Fruit fly (Drosophila melanogaster): ENCODE measurements around the gene CG5989.

The CG5989 gene

DNA sequence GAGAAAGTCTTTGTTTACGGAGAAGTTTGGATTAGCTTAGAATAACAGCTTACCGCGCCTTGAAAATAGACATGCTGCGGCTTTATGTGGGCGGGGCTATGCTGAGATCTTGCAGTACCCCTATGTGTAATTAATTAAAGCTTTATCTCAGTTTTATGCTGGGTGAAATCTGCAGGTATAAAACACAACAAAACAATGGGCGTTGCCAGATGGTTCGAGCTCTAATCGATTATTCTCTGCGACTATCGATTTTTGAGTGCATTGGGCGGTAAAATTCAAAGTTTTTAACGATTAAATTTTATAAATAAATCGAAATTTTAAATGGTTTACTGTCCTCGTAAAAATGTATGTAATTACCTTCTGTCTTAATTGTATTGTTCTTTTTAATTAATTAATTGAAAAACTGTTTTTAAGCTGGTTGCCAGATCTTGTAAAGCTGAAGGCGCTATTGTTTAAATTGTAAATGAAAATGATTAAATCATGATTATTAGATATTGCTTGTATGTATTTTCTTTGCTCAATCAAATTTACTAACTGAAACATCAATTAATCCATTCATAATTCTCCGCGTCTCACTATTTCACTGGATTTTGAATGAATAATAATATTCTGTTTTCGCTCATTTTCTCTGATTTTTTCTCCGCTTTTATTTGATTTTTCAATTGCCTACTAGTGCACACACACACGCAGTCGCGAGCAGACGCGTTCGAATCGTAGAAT is 19.9 kb upstream of the CG5989 start, which contains the start of the genes GAPsec and Zasp66:
Gene GAPsec, minus strand, starts transcription at position 200 of the 720 bp plus-strand sequence.
Gene Zasp66, plus strand, starts transcription at position 670 of the 720 bp plus-strand sequence.
- TF ChIP-seq noc (tag; optimal IDR thresholded peaks at IDR 0.05): no peak

DNA sequence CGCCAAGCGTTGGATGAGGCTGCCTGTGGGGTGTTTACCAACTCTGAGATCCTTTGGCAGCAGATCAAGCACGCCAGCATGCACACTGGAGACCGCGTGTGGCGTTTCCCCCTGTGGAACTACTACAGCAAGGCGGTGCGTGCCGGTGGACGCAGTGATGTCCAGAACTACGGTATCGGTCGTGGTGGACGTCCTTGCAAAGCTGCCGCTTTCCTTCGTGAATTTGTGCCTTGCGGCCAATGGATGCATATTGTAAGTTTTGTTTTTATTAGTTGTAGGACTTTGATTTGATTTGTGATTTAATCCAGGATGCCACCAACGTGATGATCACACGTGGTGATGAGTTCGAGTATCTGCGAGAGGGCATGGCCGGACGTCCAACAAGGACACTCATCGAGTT is 17.5 kb upstream of the CG5989 start:
- no peak for TF ChIP-seq noc (tag; optimal IDR thresholded peaks at IDR 0.05)

DNA sequence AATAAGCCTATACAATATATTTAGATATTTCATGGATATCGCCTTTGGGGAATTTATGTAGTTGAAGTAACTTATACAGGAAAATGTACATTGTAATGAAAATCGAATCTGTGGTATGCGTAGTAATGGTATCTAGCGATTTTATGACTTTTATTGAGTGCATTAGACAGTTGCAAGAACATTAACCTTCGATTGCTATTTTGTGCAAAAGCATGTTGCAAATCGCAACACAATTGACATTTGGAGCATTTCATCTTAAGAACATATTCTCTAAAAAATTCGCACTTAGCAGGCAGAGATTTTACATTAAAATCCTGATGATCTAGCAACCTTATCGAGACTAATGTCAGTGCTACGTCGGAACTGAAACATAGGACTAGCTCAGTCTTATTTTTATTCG is 15.6 kb upstream of the CG5989 start, which contains the start of gene S-Lap2:
Gene S-Lap2, plus strand, starts transcription at position 301 of the 400 bp plus-strand sequence.
- no peak for TF ChIP-seq noc (tag; optimal IDR thresholded peaks at IDR 0.05)

DNA sequence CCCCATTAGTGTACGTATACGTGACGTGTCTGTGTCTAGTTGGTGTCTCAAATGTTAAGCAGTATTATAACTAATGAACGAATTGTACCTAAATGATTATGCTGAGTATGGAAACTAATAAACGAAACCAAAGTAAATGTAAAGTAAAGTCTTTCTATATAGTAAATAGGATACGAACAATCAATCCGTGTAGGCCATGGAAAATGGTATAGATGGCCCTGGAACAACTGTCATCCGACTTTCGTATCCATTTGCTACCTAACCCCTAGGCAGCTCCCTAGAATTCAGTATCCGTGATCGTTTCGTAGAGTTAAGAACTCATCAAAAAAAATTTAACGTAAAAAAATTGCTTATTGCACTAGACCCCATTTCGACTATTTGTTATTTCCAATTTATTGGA is 13.0 kb upstream of the CG5989 start, which contains the start of gene S-Lap1:
Gene S-Lap1, plus strand, starts transcription at position 301 of the 400 bp plus-strand sequence.
- TF ChIP-seq noc (tag; optimal IDR thresholded peaks at IDR 0.05): no peak

DNA sequence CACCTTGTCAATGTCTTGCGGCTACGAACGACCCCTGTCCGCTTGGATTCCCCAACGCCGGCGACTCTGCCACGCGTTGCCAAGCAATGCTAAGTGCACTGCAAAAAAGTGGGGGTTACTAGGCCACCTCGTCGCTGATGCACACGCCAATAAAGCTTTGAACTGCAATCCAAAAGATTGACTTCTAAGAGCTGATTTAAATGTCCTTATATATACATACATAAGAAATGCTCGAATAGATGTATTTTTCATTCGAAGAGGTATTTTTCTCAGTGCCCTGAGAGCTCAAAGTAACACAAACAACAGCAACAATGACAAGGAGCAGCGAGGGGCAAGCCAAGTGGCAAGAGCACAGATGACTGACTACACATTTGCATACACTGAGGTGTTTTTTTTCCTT is 3.5 kb upstream of the CG5989 start:
- TF ChIP-seq noc (tag; optimal IDR thresholded peaks at IDR 0.05): no peak

DNA sequence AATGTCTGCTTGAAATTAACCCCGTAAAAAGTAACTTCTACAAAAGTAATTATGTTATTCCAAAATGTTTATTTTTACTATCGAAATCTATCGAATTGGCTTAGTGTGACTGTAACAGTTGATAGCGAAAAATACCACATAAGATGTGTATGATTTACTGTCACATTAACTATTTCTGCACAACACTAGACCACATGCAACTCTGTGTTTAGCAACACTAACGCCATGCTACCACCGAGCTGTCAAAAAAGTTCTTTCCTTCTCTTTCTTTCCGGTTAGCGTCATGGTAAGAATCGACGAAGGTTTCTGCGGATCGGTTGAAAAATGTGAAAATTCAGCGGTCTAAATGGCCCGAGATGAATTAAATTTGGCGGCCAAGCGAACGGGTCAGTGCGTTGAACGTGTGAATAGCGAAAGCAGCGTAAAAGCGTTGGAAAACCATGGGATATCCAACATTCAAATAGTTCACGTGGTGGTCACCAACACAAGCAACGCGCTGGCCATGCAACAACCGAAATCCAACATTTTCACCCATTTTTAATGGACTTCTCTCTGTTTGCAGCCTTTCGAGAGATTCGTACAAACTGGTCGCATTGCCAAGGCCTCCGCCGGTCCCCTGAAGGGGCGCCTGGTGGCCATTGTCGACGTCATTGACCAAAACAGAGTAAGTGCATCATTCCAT is 3.1 kb downstream of the CG5989 start, which contains the start of the genes Nelf-E and RpL14:
Gene Nelf-E, minus strand, starts transcription at position 128 of the 682 bp plus-strand sequence.
Gene RpL14, plus strand, starts transcription at position 255 of the 682 bp plus-strand sequence.
- TF ChIP-seq noc (tag; optimal IDR thresholded peaks at IDR 0.05): peak; percentile 85

DNA sequence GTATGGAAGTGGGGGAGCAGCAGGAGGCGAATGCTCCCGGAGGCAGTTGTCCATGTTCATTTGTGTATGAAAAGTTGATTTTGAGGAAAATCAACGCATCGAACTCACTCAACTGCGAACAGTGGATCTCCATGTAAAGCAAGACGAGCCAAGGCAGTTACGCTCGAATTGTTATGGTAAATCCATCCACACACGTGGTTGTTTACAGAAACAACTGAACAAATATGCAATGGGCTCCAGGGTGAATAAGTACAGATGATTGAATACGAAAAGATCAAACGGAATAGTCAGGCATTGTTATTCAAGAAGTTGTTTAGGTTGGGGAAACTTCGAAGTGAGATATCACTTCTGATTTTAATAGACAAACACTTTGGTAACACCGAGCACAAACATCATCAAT is 19.9 kb downstream of the CG5989 start:
- no peak for TF ChIP-seq noc (tag; optimal IDR thresholded peaks at IDR 0.05)

DNA sequence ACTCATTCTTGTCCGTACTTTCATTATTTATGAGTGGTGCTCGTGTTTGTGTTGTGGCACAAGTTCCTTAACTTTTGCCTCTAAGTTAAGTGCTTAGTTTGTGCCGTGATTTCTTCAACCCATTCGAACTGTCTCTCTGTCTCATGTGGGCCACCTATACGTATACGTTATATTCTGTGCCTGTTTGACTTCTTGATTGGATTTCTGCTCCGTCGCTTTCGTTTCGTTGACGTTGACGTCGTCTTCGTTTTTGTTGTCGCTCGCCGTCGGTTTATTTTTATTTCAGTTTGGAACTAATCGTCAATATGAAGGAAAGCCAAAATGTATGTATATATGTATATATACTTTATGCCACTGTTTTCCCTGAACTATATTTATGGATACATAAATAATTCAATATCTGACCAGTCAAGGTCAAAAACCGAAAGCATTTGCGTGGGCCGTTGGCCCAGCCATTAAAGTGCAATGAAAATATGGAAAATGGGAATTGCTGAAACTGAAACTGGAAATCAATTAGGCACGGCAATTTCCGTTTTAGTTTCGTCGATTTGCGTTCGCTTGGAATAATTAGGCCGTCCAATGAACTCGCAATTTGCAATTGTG is 21.7 kb downstream of the CG5989 start:
- no peak for TF ChIP-seq noc (tag; optimal IDR thresholded peaks at IDR 0.05)

DNA sequence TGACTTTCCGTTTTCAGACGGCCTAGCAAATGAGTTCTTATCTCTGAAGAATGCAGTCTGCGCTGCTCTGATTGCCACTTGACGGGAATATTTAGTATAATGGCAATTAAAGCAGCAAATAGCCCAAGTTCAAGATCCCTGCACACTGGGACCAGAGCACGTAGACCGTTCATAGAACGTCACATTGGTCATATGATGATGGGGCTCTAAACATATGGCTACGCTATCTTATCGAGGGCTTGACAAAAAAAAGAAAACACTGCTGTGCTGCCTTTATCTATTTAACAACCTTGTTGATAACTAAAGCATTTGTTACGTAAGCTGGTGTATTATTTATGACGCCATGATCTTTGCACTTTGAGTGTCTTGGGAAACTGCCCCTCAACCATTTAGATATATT is 23.2 kb downstream of the CG5989 start:
- TF ChIP-seq noc (tag; optimal IDR thresholded peaks at IDR 0.05): peak; percentile 37

DNA sequence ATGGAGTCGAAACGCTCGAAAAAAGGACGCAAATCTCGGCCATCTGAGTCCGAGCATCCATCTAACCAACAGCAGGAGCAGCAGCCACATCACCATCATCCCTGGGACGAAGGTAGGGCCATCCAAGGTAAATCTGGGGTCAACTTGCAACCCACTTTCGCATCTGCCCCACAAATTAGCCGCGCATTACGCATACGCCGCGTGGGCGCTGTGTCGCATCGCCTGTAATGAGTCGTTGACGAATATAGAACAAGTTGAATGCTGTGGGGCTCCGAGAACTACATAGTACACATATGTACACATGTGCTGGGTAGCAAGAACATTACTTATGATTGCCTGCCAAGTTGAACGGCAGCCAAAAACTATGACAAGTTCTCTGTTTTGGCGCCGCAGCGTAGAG is 24.4 kb downstream of the CG5989 start:
- no peak for TF ChIP-seq noc (tag; optimal IDR thresholded peaks at IDR 0.05)

DNA sequence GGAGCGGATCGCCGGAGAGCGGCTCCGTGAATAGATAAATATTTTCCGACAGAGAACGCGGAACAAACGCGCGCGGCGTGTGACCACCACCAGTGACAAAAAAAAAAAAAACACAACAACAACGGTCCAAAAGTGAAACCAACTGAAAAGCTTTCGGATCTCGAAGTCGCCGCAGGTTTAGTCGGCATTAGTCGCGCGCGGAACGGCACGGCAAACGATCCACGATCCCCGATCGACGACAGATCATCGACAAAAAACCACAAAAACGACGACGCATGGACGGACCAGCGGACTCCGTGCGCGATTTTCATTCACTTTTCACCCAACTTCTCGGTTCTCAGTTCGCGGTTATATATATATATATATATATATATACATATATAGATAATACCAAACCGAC is 25.5 kb downstream of the CG5989 start:
- no peak for TF ChIP-seq noc (tag; optimal IDR thresholded peaks at IDR 0.05)

DNA sequence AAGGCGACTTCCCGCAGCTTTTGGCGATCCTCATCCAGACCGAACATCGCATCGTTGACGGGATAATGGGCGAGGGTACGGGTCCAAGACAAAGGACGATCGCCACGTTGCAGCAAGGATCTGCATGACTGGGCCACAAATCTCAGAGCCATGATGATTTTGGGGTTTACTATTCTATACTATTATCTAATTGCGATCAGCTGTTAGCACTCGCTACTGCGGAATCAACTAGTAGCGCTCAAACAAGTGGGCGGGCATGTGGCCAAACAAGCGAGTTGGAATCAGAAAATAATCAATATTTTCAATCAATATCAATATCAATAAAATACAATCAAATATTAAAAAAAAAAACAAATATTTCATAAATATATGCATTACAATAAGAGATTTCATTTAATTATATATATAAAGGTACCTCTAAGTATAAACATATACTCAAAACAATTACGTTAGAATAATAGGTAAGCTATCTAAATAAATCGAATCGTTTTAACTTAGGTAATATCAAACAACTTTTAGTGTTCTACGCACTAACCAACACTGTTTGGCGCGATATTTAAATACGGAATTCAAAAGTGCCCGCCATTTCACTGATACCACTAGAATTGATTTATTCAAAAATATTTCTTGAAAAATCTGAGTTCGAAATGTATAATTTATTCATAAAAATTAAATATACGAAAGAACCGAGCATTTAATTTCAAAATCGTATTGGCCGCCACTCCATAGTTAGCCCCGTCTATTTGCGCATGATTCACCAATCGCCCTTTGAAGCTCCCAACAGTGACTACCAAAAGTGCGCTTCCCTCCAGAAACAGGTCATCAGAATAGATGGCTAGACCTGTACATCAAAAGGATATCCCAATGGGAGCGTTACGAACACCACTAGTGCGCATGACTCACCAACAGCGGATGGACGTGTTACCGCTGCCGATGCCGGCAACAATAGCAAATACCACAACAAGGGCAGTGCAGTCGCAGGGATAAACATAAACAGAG is 27.8 kb downstream of the CG5989 start, which contains the start of the genes CG6638 and CG43078:
Gene CG6638, minus strand, starts transcription at position 235 of the 999 bp plus-strand sequence.
Gene CG43078, plus strand, starts transcription at position 965 of the 999 bp plus-strand sequence.
- TF ChIP-seq noc (tag; optimal IDR thresholded peaks at IDR 0.05): no peak

DNA sequence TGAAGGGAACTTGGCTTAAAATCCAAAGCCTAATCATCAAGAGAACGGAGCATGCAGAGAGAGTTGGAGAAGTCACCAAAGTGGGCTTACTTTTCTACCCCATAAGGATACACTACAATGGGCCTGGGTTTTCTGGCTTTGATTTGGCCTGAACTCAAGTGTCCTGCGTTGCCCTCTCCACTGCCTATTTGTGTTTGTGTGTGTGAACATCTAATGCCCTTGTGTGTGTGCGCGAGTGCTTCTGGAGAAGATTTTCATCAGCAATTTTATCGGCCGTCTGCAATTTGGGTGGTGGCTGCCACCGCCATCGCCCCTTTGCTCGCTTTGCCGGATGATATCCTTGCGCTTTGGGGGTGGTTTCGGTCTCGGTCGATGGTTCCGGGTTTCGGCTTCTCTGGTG is 43.3 kb downstream of the CG5989 start:
- TF ChIP-seq noc (tag; optimal IDR thresholded peaks at IDR 0.05): no peak

DNA sequence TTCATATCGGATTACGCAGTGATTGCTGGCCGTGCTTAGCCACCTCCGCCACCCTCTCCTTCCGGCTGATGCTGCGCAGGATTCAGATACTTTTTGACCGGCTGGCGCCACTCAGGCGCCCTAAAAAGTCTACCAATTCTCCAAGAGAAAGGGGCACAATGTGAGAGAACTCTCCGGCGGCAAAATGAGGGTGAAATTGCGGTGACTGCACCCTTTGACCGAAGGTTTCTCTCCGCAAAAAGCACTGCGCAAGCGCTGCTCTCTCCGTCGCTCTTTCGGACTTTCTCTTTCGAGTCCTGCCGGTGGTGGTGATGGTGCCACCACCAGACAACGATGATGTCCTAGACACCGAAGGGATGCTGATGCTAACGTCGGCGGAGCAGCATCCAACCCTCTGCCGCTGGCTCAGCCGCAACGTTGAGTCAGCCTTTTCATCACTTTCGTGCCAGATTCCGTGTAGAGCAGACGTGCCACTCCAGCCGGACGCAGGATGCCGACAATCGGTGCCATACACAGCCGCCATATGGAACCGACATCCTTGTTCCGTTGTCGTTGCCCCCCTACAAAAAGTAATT is 44.1 kb downstream of the CG5989 start:
- TF ChIP-seq noc (tag; optimal IDR thresholded peaks at IDR 0.05): no peak

DNA sequence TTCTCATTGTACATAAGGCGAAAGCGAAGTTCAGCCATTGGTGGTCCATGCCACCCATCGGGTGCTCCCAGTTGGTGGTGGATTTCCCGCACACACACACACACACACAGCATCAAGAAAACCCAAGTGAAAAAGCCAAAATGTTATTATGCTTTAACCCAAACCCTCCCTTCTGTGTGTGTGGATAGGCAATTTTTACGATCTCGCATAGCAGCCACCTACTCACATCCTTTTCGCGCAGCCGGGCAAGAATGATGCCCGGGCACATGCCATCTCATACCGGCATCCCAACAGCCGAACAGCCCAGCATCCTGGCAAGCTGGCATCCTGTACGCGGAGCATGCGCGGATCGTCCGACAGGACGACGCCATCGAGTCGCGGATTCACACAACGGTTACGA is 46.9 kb downstream of the CG5989 start:
- no peak for TF ChIP-seq noc (tag; optimal IDR thresholded peaks at IDR 0.05)
